Worm (Caenorhabditis elegans) whole organism, L3 larva: ENCODE results near the gene sre-40.

ENCODE experiments used
- daf-12 ChIP-seq: fragments of 150-350 bp; optimal IDR thresholded peaks from 2 replicates; lab custom pipeline; 2014; ENCODE audit warnings: missing biosample characterization, missing genetic modification reagents, missing genetic modification characterization
- lin-39 ChIP-seq: fragments of 150-350 bp; optimal IDR thresholded peaks from 2 replicates; lab custom pipeline; 2018; ENCODE audit warnings: missing biosample characterization, missing genetic modification reagents, missing genetic modification characterization
- nhr-237 ChIP-seq: fragments of 150-350 bp; optimal IDR thresholded peaks from 2 replicates; lab custom pipeline; 2014; ENCODE audit warnings: missing biosample characterization, missing genetic modification characterization
- nhr-25 ChIP-seq: sonication (generic microtip); optimal IDR thresholded peaks from 2 replicates; lab custom pipeline; 2017; ENCODE audit warnings: missing biosample characterization, missing genetic modification characterization
- nhr-28 ChIP-seq: fragments of 150-350 bp; optimal IDR thresholded peaks from 2 replicates; lab custom pipeline; 2014; ENCODE audit warnings: missing biosample characterization, missing genetic modification characterization
- nhr-76 ChIP-seq: fragments of 150-350 bp; sonication (generic microtip); optimal IDR thresholded peaks from 5 replicates; lab custom pipeline; 2014; ENCODE audit warnings: missing biosample characterization, missing genetic modification characterization
- nhr-77 ChIP-seq: fragments of 150-350 bp; optimal IDR thresholded peaks from 2 replicates; lab custom pipeline; 2014; ENCODE audit warnings: missing biosample characterization, missing genetic modification characterization

ce11 chrII:4663186-4663585 lies 20.4 kb downstream of the sre-40 start, which contains the start of gene T05A7.12:
- TF ChIP-seq nhr-28 (tag; lab: Kevin White, UChicago), result no peak
- TF ChIP-seq daf-12 (tag; lab: Kevin White, UChicago), result no peak
- TF ChIP-seq nhr-237 (tag; lab: Kevin White, UChicago), result no peak
- TF ChIP-seq nhr-76 (tag; lab: Kevin White, UChicago), result no peak
- TF ChIP-seq nhr-25 (tag; lab: Kevin White, UChicago), result no peak
- no peak for TF ChIP-seq lin-39 (tag; lab: Kevin White, UChicago)
- TF ChIP-seq nhr-77 (tag; lab: Kevin White, UChicago), result no peak
